Fruit fly (Drosophila melanogaster): ENCODE results near the gene out.

The out gene

DNA sequence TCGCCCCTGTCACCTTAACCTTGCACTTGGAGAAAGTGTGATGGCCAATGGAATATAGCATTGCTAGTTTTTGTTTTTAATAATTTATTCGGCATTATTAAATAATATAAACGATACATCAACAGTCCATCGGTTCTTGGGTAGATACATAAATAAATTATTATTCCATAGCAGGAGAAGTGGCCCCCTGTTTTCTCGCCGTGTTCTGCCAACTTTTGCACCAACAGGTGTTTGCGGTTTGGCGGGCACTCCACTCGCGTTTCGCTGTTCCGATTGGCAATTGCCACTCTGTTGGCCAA is 1.9 kb upstream of the out start (continued):
- TF ChIP-seq bbx (GFP tag; IDR thresholded peaks at IDR 0.05; ENCODE audit: partially characterized antibody) = no peak
- no peak for TF ChIP-seq Gsc (GFP tag; IDR thresholded peaks at IDR 0.05)
- no peak for TF ChIP-seq CG13287 (GFP tag; IDR thresholded peaks at IDR 0.05; ENCODE audit: partially characterized antibody)
- TF ChIP-seq ash1 (GFP tag; optimal IDR thresholded peaks at IDR 0.05) = no peak
- peak; percentile 89 for TF ChIP-seq CG2678 (tag; optimal IDR thresholded peaks at IDR 0.05)
- peak; percentile 39 for TF ChIP-seq CG15601 (tag; optimal IDR thresholded peaks at IDR 0.05)
- peak; percentile 39 for TF ChIP-seq CG18764 (GFP tag; optimal IDR thresholded peaks at IDR 0.05)
- peak; percentile 55 for TF ChIP-seq lbe (GFP tag; optimal IDR thresholded peaks at IDR 0.05)
- peak; percentile 88 for TF ChIP-seq zfh2 (GFP tag; optimal IDR thresholded peaks at IDR 0.05)
- peak; percentile 34 for TF ChIP-seq slou (GFP tag; optimal IDR thresholded peaks at IDR 0.05)
- TF ChIP-seq CG16863 (GFP tag; optimal IDR thresholded peaks at IDR 0.05) = peak; percentile 63
- TF ChIP-seq Sin3A (optimal IDR thresholded peaks at IDR 0.05) = no peak
- no peak for TF ChIP-seq pan (optimal IDR thresholded peaks at IDR 0.05)
- TF ChIP-seq pan (GFP tag; optimal IDR thresholded peaks at IDR 0.05 in 1 of 2, IDR thresholded peaks at IDR 0.05 in 1 of 2) = peak in 1 of 2 experiments; percentile 80
- peak; percentile 70 for TF ChIP-seq CG11695 (GFP tag; IDR thresholded peaks at IDR 0.05)
- no peak for TF ChIP-seq hb (GFP tag; IDR thresholded peaks at IDR 0.05; ENCODE audit: partially characterized antibody)
- TF ChIP-seq CG15696 (tag; optimal IDR thresholded peaks at IDR 0.05) = peak; percentile 53
- TF ChIP-seq cad (GFP tag; optimal IDR thresholded peaks at IDR 0.05) = no peak
- TF ChIP-seq abd-A (tag; optimal IDR thresholded peaks at IDR 0.05) = no peak
- TF ChIP-seq sens-2 (GFP tag; IDR thresholded peaks at IDR 0.05) = peak; percentile 61
- TF ChIP-seq btn (GFP tag; optimal IDR thresholded peaks at IDR 0.05) = peak; percentile 28
- TF ChIP-seq wdn (GFP tag; IDR thresholded peaks at IDR 0.05) = peak; percentile 92
- TF ChIP-seq Bdp1 (GFP tag; optimal IDR thresholded peaks at IDR 0.05) = peak; percentile 47
- peak; percentile 85 for TF ChIP-seq CG12659 (GFP tag; optimal IDR thresholded peaks at IDR 0.05)
- peak; percentile 93 for TF ChIP-seq Dbx (GFP tag; IDR thresholded peaks at IDR 0.05)
- TF ChIP-seq grau (tag; optimal IDR thresholded peaks at IDR 0.05) = peak; percentile 87
- peak; percentile 75 for TF ChIP-seq CG8388 (GFP tag; optimal IDR thresholded peaks at IDR 0.05)
- no peak for TF ChIP-seq CG33557 (GFP tag; optimal IDR thresholded peaks at IDR 0.05)
- no peak for TF ChIP-seq HLH4C (GFP tag; IDR thresholded peaks at IDR 0.05; ENCODE audit: partially characterized antibody)
- TF ChIP-seq bowl (GFP tag; IDR thresholded peaks at IDR 0.05) = 0 out of 2 replicates have a peak, but pooled peaks have one; percentile 20
- peak; percentile 39 for TF ChIP-seq pum (GFP tag; optimal IDR thresholded peaks at IDR 0.05)
- TF ChIP-seq Nf-YB (GFP tag; optimal IDR thresholded peaks at IDR 0.05) = peak; percentile 53
- peak; percentile 49 for TF ChIP-seq CG8290 (GFP tag; optimal IDR thresholded peaks at IDR 0.05)
- TF ChIP-seq CG8290 (tag; optimal IDR thresholded peaks at IDR 0.05) = peak in 1 of 2 experiments; percentile 80
- peak; percentile 72 for TF ChIP-seq CG1647 (GFP tag; optimal IDR thresholded peaks at IDR 0.05)
- peak; percentile 88 for TF ChIP-seq Atf6 (GFP tag; IDR thresholded peaks at IDR 0.05)
- TF ChIP-seq CG13624 (GFP tag; optimal IDR thresholded peaks at IDR 0.05) = peak; percentile 49
- TF ChIP-seq caup (GFP tag; optimal IDR thresholded peaks at IDR 0.05; ENCODE audit: severe bottlenecking) = peak; percentile 86
- no peak for TF ChIP-seq sqz (GFP tag; optimal IDR thresholded peaks at IDR 0.05)
- TF ChIP-seq CHES-1-like (GFP tag; optimal IDR thresholded peaks at IDR 0.05) = peak; percentile 70
- TF ChIP-seq dan (GFP tag; IDR thresholded peaks at IDR 0.05) = no peak
- TF ChIP-seq CG8281 (tag; optimal IDR thresholded peaks at IDR 0.05) = peak; percentile 34
- peak; percentile 71 for TF ChIP-seq gsb (GFP tag; IDR thresholded peaks at IDR 0.05)
- peak; percentile 44; the same call in 1 of the 2 replicates for TF ChIP-seq seq (GFP tag; IDR thresholded peaks at IDR 0.05)
- peak; percentile 69 for TF ChIP-seq dmrt11E (tag; optimal IDR thresholded peaks at IDR 0.05)
- peak; percentile 50 for TF ChIP-seq CG12299 (tag; optimal IDR thresholded peaks at IDR 0.05)
- TF ChIP-seq CG7556 (GFP tag; optimal IDR thresholded peaks at IDR 0.05) = peak; percentile 79
- TF ChIP-seq Doc3 (GFP tag; IDR thresholded peaks at IDR 0.05; ENCODE audit: partially characterized antibody) = no peak
- peak; percentile 50 for TF ChIP-seq CG18011 (GFP tag; optimal IDR thresholded peaks at IDR 0.05)
- TF ChIP-seq kay (GFP tag; optimal IDR thresholded peaks at IDR 0.05) = no peak
- TF ChIP-seq crc (GFP tag; optimal IDR thresholded peaks at IDR 0.05) = peak; percentile 67
- TF ChIP-seq eve (GFP tag; optimal IDR thresholded peaks at IDR 0.05) = no peak

All from whole organism, embryonic.